Worm (Caenorhabditis elegans): ENCODE results near the gene C49H3.6.

ce11 chrIV:7927218-7927617 lies 23.7 kb downstream of the C49H3.6 start, which contains the start of gene C49H3.12:
- TF ChIP-seq nfya-1 (tag; optimal IDR thresholded peaks at IDR 0.05) (no peak), pros-1 (tag; optimal IDR thresholded peaks at IDR 0.05) (no peak), fkh-10 (GFP tag; optimal IDR thresholded peaks at IDR 0.05) (no peak), pqm-1 (tag; optimal IDR thresholded peaks at IDR 0.05) (no peak), rnt-1 (tag; optimal IDR thresholded peaks at IDR 0.05) (no peak), ets-4 (tag; optimal IDR thresholded peaks at IDR 0.05) (no peak)

All from whole organism, late embryonic.